Fruit fly (Drosophila melanogaster): ENCODE results near the gene fax.

The fax gene

DNA sequence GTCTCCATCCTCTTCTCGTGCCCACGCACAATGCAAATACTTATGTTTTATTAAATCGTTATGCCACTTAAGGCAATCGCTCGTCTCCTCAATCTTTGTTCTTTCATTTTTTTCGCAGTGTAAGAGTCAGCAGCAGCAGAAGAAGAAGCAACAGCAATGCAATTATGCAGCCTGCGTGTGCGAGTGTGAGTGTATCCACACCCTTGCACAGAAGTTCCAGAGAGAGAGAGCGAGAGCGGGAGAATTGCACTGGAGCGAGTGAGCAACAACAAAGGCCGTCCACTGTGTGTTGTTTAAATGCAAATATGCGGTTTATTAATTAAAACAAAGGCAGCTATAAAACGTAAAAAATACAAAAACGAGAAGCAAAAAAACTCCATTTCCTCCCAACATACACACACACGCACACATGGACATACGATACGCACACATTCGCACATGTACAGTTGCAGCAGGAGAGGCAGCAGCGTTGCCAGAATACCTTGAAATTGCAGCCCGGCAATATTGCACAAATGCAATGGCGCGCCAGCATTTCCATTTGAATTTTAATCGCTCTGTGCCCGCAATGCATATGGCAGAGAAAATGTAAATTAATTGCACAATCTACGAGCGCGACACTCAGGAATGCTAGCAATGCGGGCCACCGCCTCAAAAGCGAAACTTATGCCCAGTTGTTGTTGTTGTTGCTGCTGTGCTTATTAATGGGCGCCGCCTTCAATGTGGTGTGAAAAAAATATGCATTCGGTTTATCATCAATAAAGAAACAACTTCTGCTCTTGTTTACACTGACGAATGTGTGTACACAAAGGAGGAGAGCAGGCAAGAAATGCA, 2.8 kb downstream of the fax start (continued):
- TF ChIP-seq CG17361 (GFP tag; IDR thresholded peaks at IDR 0.05) (no peak; the same call in 2 of the 3 replicates), CG2120 (GFP tag; optimal IDR thresholded peaks at IDR 0.05) (no peak), CG7745 (tag; optimal IDR thresholded peaks at IDR 0.05) (peak; percentile 78), Xrp1 (GFP tag; IDR thresholded peaks at IDR 0.05) (peak; percentile 82), CG16779 (GFP tag; IDR thresholded peaks at IDR 0.05) (no peak), aop (GFP tag; IDR thresholded peaks at IDR 0.05) (no peak), gro (GFP tag; optimal IDR thresholded peaks at IDR 0.05) (no peak), NC2α (GFP tag; optimal IDR thresholded peaks at IDR 0.05) (peak; percentile 39), ems (GFP tag; optimal IDR thresholded peaks at IDR 0.05) (no peak), H15 (GFP tag; IDR thresholded peaks at IDR 0.05) (no peak), slou (GFP tag; optimal IDR thresholded peaks at IDR 0.05) (no peak), dmrt99B (tag; optimal IDR thresholded peaks at IDR 0.05) (peak; percentile 0), croc (GFP tag; conservative IDR thresholded peaks at IDR 0.05) (no peak), gsb-n (tag; optimal IDR thresholded peaks at IDR 0.05) (peak; percentile 60), mirr (GFP tag; optimal IDR thresholded peaks at IDR 0.05) (no peak), nmo (GFP tag; optimal IDR thresholded peaks at IDR 0.05) (no peak), abd-A (tag; optimal IDR thresholded peaks at IDR 0.05) (no peak), CG14860 (GFP tag; IDR thresholded peaks at IDR 0.05; ENCODE audit: partially characterized antibody) (no peak), esg (GFP tag; conservative IDR thresholded peaks at IDR 0.05) (no peak), Hr78 (GFP tag; optimal IDR thresholded peaks at IDR 0.05) (no peak), CG15601 (tag; optimal IDR thresholded peaks at IDR 0.05) (peak; percentile 44), Mrtf (GFP tag; IDR thresholded peaks at IDR 0.05) (no peak), CG6272 (GFP tag; IDR thresholded peaks at IDR 0.05) (no peak), exex (tag; optimal IDR thresholded peaks at IDR 0.05) (no peak), seq (GFP tag; IDR thresholded peaks at IDR 0.05) (no peak), CG3995 (GFP tag; optimal IDR thresholded peaks at IDR 0.05) (no peak), lov (optimal IDR thresholded peaks at IDR 0.05) (no peak), lov (GFP tag; IDR thresholded peaks at IDR 0.05) (0 out of 3 replicates have a peak, but pooled peaks have one; percentile 61), CG10366 (GFP tag; IDR thresholded peaks at IDR 0.05) (no peak), cas (GFP tag; IDR thresholded peaks at IDR 0.05) (no peak), Max (GFP tag; optimal IDR thresholded peaks at IDR 0.05) (peak; percentile 34), Bteb2 (GFP tag; optimal IDR thresholded peaks at IDR 0.05) (no peak), phol (tag; optimal IDR thresholded peaks at IDR 0.05) (peak; percentile 1), disco-r (GFP tag; optimal IDR thresholded peaks at IDR 0.05) (no peak), jing (GFP tag; optimal IDR thresholded peaks at IDR 0.05) (no peak), YL-1 (GFP tag; optimal IDR thresholded peaks at IDR 0.05) (peak; percentile 32), ind (GFP tag; optimal IDR thresholded peaks at IDR 0.05) (no peak), CG2129 (GFP tag; IDR thresholded peaks at IDR 0.05; ENCODE audit: partially characterized antibody) (no peak), Camta (GFP tag; optimal IDR thresholded peaks at IDR 0.05) (peak; percentile 41), bbx (GFP tag; IDR thresholded peaks at IDR 0.05; ENCODE audit: partially characterized antibody) (no peak), CG16863 (GFP tag; optimal IDR thresholded peaks at IDR 0.05) (peak; percentile 4), slbo (GFP tag; IDR thresholded peaks at IDR 0.05) (no peak), chm (GFP tag; IDR thresholded peaks at IDR 0.05) (peak; percentile 78; the same call in 1 of the 2 replicates), CG4854 (GFP tag; optimal IDR thresholded peaks at IDR 0.05) (peak; percentile 6), C15 (GFP tag; IDR thresholded peaks at IDR 0.05) (no peak), zfh1 (GFP tag; IDR thresholded peaks at IDR 0.05) (peak; percentile 75; the same call in 2 of the 3 replicates), otp (GFP tag; IDR thresholded peaks at IDR 0.05) (peak; percentile 69; the same call in 2 of the 3 replicates), pnt (GFP tag; optimal IDR thresholded peaks at IDR 0.05) (peak; percentile 37), CG18599 (GFP tag; optimal IDR thresholded peaks at IDR 0.05) (no peak), CG9727 (GFP tag; optimal IDR thresholded peaks at IDR 0.05) (peak; percentile 89)

Measured in whole organism, embryonic.